Fruit fly (Drosophila melanogaster) whole organism, embryonic: ENCODE data around the gene cv-c.

ENCODE experiments used
- Abd-B ChIP-seq: fragments of 200-800 bp; sonication (Bioruptor generic); optimal IDR thresholded peaks from 2 replicates; lab custom pipeline; 2018; ENCODE audit warnings: missing biosample characterization, mild to moderate bottlenecking, missing genetic modification characterization, moderate library complexity
- CG10565 ChIP-seq: fragments of 200-800 bp; sonication (Bioruptor generic); optimal IDR thresholded peaks from 3 replicates; lab custom pipeline; 2016; ENCODE audit warnings: missing biosample characterization, mild to moderate bottlenecking, missing genetic modification characterization
- CG10979 ChIP-seq: fragments of 200-800 bp; sonication (Bioruptor generic); optimal IDR thresholded peaks from 2 replicates; lab custom pipeline; 2018; ENCODE audit warnings: missing biosample characterization, mild to moderate bottlenecking, missing genetic modification characterization, moderate library complexity
- CG11247 ChIP-seq: fragments of 200-800 bp; sonication (Bioruptor generic); IDR thresholded peaks from 2 replicates; pipeline ENCODE4 v1.3.6; 2022; ENCODE audit warnings: missing biosample characterization, missing genetic modification characterization
- CG11504 ChIP-seq: fragments of 200-800 bp; sonication (Bioruptor generic); optimal IDR thresholded peaks from 3 replicates; lab custom pipeline; 2019; ENCODE audit warnings: missing biosample characterization, mild to moderate bottlenecking, missing genetic modification characterization, moderate library complexity
- CG12071 ChIP-seq: fragments of 200-800 bp; sonication (Bioruptor generic); optimal IDR thresholded peaks from 3 replicates; lab custom pipeline; 2018; ENCODE audit warnings: missing biosample characterization, mild to moderate bottlenecking, missing genetic modification characterization
- CG12769 ChIP-seq: fragments of 200-800 bp; sonication (Bioruptor generic); optimal IDR thresholded peaks from 2 replicates; lab custom pipeline; 2019; ENCODE audit warnings: missing biosample characterization, mild to moderate bottlenecking, missing genetic modification characterization, moderate library complexity
- CG14710 ChIP-seq: fragments of 200-800 bp; sonication (Bioruptor generic); optimal IDR thresholded peaks from 3 replicates; lab custom pipeline; 2019; ENCODE audit warnings: missing biosample characterization, mild to moderate bottlenecking, missing genetic modification characterization, moderate library complexity
- CG1603 ChIP-seq: fragments of 200-800 bp; sonication (Bioruptor generic); optimal IDR thresholded peaks from 2 replicates; lab custom pipeline; 2019; ENCODE audit warnings: missing biosample characterization, mild to moderate bottlenecking, missing genetic modification characterization, moderate library complexity
- CG17328 ChIP-seq: fragments of 200-800 bp; sonication (Bioruptor generic); IDR thresholded peaks from 2 replicates; pipeline ENCODE4 v1.3.6; 2022; ENCODE audit warnings: missing biosample characterization, missing genetic modification characterization
- CG17361 ChIP-seq: fragments of 200-800 bp; sonication (Bioruptor generic); IDR thresholded peaks from 3 replicates; pipeline ENCODE4 v1.3.6; 2022; ENCODE audit warnings: missing biosample characterization, missing genetic modification characterization
- CG18476 ChIP-seq: fragments of 200-800 bp; sonication (Bioruptor generic); optimal IDR thresholded peaks from 2 replicates; lab custom pipeline; 2016; ENCODE audit warnings: missing biosample characterization, mild to moderate bottlenecking, missing genetic modification characterization
- CG18619 ChIP-seq: fragments of 200-800 bp; sonication (Bioruptor generic); optimal IDR thresholded peaks from 3 replicates; lab custom pipeline; 2017; ENCODE audit warnings: missing biosample characterization, mild to moderate bottlenecking, missing genetic modification characterization
- CG2875 ChIP-seq: fragments of 200-800 bp; sonication (Bioruptor generic); optimal IDR thresholded peaks from 2 replicates; lab custom pipeline; 2017; ENCODE audit warnings: missing biosample characterization, mild to moderate bottlenecking, missing genetic modification characterization, missing genetic modification reagents
- CG31441 ChIP-seq: fragments of 200-800 bp; sonication (Bioruptor generic); IDR thresholded peaks from 2 replicates; pipeline ENCODE4 v1.3.6; 2022; ENCODE audit warnings: missing biosample characterization, missing genetic modification characterization
- CG34376 ChIP-seq: fragments of 200-800 bp; sonication (Bioruptor generic); optimal IDR thresholded peaks from 2 replicates; lab custom pipeline; 2018; ENCODE audit warnings: missing biosample characterization, mild to moderate bottlenecking, missing genetic modification characterization
- CG9437 ChIP-seq: fragments of 200-800 bp; sonication (Bioruptor generic); optimal IDR thresholded peaks from 2 replicates; lab custom pipeline; 2018; ENCODE audit warnings: missing biosample characterization, mild to moderate bottlenecking, missing genetic modification characterization
- CoRest ChIP-seq: fragments of 200-800 bp; sonication (Bioruptor generic); optimal IDR thresholded peaks from 3 replicates; lab custom pipeline; 2018; ENCODE audit warnings: missing biosample characterization, mild to moderate bottlenecking, missing genetic modification characterization, moderate library complexity
- ERR ChIP-seq: fragments of 200-800 bp; sonication (Bioruptor generic); optimal IDR thresholded peaks from 2 replicates; lab custom pipeline; 2016; ENCODE audit warnings: missing biosample characterization, missing genetic modification characterization
- Fer1 ChIP-seq: fragments of 200-800 bp; sonication (Bioruptor generic); optimal IDR thresholded peaks from 2 replicates; lab custom pipeline; 2017; ENCODE audit warnings: missing biosample characterization, mild to moderate bottlenecking, missing genetic modification characterization
- GATAe ChIP-seq: fragments of 200-800 bp; sonication (Bioruptor generic); conservative IDR thresholded peaks from 2 replicates; pipeline ENCODE4 v1.3.6; 2022; ENCODE audit warnings: missing biosample characterization, missing genetic modification characterization
- Hsf ChIP-seq: fragments of 200-800 bp; sonication (Bioruptor generic); optimal IDR thresholded peaks from 3 replicates; lab custom pipeline; 2016; ENCODE audit warnings: missing biosample characterization, missing genetic modification characterization
- NK7.1 ChIP-seq: fragments of 200-800 bp; sonication (Bioruptor generic); optimal IDR thresholded peaks from 3 replicates; lab custom pipeline; 2016; ENCODE audit warnings: missing biosample characterization, missing genetic modification characterization
- Nf-YA ChIP-seq: fragments of 200-800 bp; sonication (Bioruptor generic); IDR thresholded peaks from 2 replicates; pipeline ENCODE4 v1.3.6; 2022; ENCODE audit warnings: missing biosample characterization, missing genetic modification characterization
- NfI ChIP-seq: fragments of 200-800 bp; sonication (Bioruptor generic); optimal IDR thresholded peaks from 3 replicates; lab custom pipeline; 2018; ENCODE audit warnings: missing biosample characterization, mild to moderate bottlenecking, missing genetic modification characterization, moderate library complexity
- Ssrp ChIP-seq: fragments of 200-800 bp; sonication (Bioruptor generic); optimal IDR thresholded peaks from 2 replicates; lab custom pipeline; 2018; ENCODE audit warnings: missing biosample characterization, mild to moderate bottlenecking, missing genetic modification characterization, moderate library complexity
- Xrp1 ChIP-seq: fragments of 200-800 bp; sonication (Bioruptor generic); IDR thresholded peaks from 2 replicates; pipeline ENCODE4 v1.3.6; 2022; ENCODE audit warnings: missing biosample characterization, missing genetic modification characterization
- YL-1 ChIP-seq: fragments of 200-800 bp; sonication (Bioruptor generic); optimal IDR thresholded peaks from 3 replicates; lab custom pipeline; 2017; ENCODE audit warnings: missing biosample characterization, mild to moderate bottlenecking, missing genetic modification characterization
- az2 ChIP-seq: fragments of 200-800 bp; sonication (Bioruptor generic); optimal IDR thresholded peaks from 3 replicates; lab custom pipeline; 2016; ENCODE audit warnings: missing biosample characterization, missing genetic modification characterization
- bcd ChIP-seq: fragments of 200-800 bp; sonication (Bioruptor generic); optimal IDR thresholded peaks from 2 replicates; lab custom pipeline; 2017; ENCODE audit warnings: missing biosample characterization, mild to moderate bottlenecking, missing genetic modification characterization
- ci ChIP-seq: fragments of 200-800 bp; sonication (Bioruptor generic); IDR thresholded peaks from 3 replicates; pipeline ENCODE4 v1.3.6; 2022; ENCODE audit warnings: missing biosample characterization, missing genetic modification characterization
- danr ChIP-seq: fragments of 200-800 bp; sonication (Bioruptor generic); IDR thresholded peaks from 2 replicates; pipeline ENCODE4 v1.3.6; 2022; ENCODE audit warnings: missing biosample characterization, missing genetic modification characterization
- en ChIP-seq: fragments of 200-800 bp; sonication (Bioruptor generic); optimal IDR thresholded peaks from 2 replicates; lab custom pipeline; 2016; ENCODE audit warnings: missing biosample characterization, missing genetic modification characterization
- fd96Cb ChIP-seq: fragments of 200-800 bp; sonication (Bioruptor generic); optimal IDR thresholded peaks from 2 replicates; lab custom pipeline; 2018; ENCODE audit warnings: missing biosample characterization, mild to moderate bottlenecking, missing genetic modification characterization, moderate library complexity
- fru ChIP-seq: fragments of >200 bp; optimal IDR thresholded peaks from 2 replicates; lab custom pipeline; 2017
- lilli ChIP-seq: fragments of 200-800 bp; sonication (Bioruptor generic); optimal IDR thresholded peaks from 3 replicates; lab custom pipeline; 2016; ENCODE audit warnings: missing biosample characterization, missing genetic modification characterization
- lola ChIP-seq, 3 experiments: fragments of >200 bp in 2 of 3; fragments of 200-800 bp in 1 of 3; sonication (Bioruptor generic) in 1 of 3; optimal IDR thresholded peaks; 2 replicates each; lab custom pipeline; 2017 to 2019; ENCODE audit warnings: missing biosample characterization in 3 of 3, missing genetic modification characterization in 3 of 3, mild to moderate bottlenecking in 1 of 3, moderate library complexity in 1 of 3
- mirr ChIP-seq: fragments of 200-800 bp; sonication (Bioruptor generic); optimal IDR thresholded peaks from 3 replicates; lab custom pipeline; 2018; ENCODE audit warnings: missing biosample characterization, mild to moderate bottlenecking, missing genetic modification characterization
- nmo ChIP-seq: fragments of 200-800 bp; sonication (Bioruptor generic); optimal IDR thresholded peaks from 2 replicates; lab custom pipeline; 2018; ENCODE audit warnings: missing biosample characterization, mild to moderate bottlenecking, missing genetic modification characterization, moderate library complexity
- odd ChIP-seq: fragments of 200-800 bp; sonication (Bioruptor generic); optimal IDR thresholded peaks from 2 replicates; lab custom pipeline; 2017; ENCODE audit warnings: missing biosample characterization, mild to moderate bottlenecking, missing genetic modification characterization
- org-1 ChIP-seq: fragments of 200-800 bp; sonication (Bioruptor generic); optimal IDR thresholded peaks from 2 replicates; lab custom pipeline; 2017; ENCODE audit warnings: missing biosample characterization, missing genetic modification characterization
- pho ChIP-seq: fragments of 200-800 bp; sonication (Bioruptor generic); optimal IDR thresholded peaks from 2 replicates; lab custom pipeline; 2016; ENCODE audit warnings: missing biosample characterization, missing genetic modification characterization
- phol ChIP-seq: fragments of 200-800 bp; sonication (Bioruptor generic); optimal IDR thresholded peaks from 3 replicates; lab custom pipeline; 2018; ENCODE audit warnings: missing biosample characterization, mild to moderate bottlenecking, missing genetic modification characterization, moderate library complexity
- ro ChIP-seq: fragments of 200-800 bp; sonication (Bioruptor generic); IDR thresholded peaks from 2 replicates; pipeline ENCODE4 v1.3.6; 2022; ENCODE audit warnings: missing biosample characterization, missing genetic modification characterization
- salm ChIP-seq: fragments of 200-800 bp; sonication (Bioruptor generic); optimal IDR thresholded peaks from 2 replicates; lab custom pipeline; 2018; ENCODE audit warnings: missing biosample characterization, mild to moderate bottlenecking, missing genetic modification characterization
- scrt ChIP-seq: fragments of 200-800 bp; sonication (Bioruptor generic); optimal IDR thresholded peaks from 2 replicates; lab custom pipeline; 2018; ENCODE audit warnings: missing biosample characterization, mild to moderate bottlenecking, missing genetic modification characterization, moderate library complexity
- slbo ChIP-seq: fragments of 200-800 bp; sonication (Bioruptor generic); IDR thresholded peaks from 2 replicates; pipeline ENCODE4 v1.3.6; 2022; ENCODE audit warnings: missing biosample characterization, missing genetic modification characterization
- tap ChIP-seq: fragments of 200-800 bp; optimal IDR thresholded peaks from 3 replicates; lab custom pipeline; 2019; ENCODE audit warnings: missing biosample characterization, mild to moderate bottlenecking, missing genetic modification characterization, moderate library complexity
- unpg ChIP-seq: fragments of 200-800 bp; sonication (Bioruptor generic); optimal IDR thresholded peaks from 3 replicates; lab custom pipeline; 2018; ENCODE audit warnings: missing biosample characterization, mild to moderate bottlenecking, missing genetic modification characterization, moderate library complexity
- z ChIP-seq: fragments of 200-800 bp; sonication (Bioruptor generic); IDR thresholded peaks from 3 replicates; pipeline ENCODE4 v1.3.6; 2022; ENCODE audit warnings: missing biosample characterization, missing genetic modification characterization
- zen2 ChIP-seq: fragments of 200-800 bp; sonication (Bioruptor generic); IDR thresholded peaks from 3 replicates; pipeline ENCODE4 v1.3.6; 2022; ENCODE audit warnings: missing biosample characterization, missing genetic modification characterization; ENCODE audit not compliant: partially characterized antibody

cv-c gene

dm6 chr3R:14351418-14351817, 130.1 kb downstream of the cv-c start (continued):
- no peak for TF ChIP-seq Nf-YA (GFP tag; lab: Robert Waterston, UW)
- no peak for TF ChIP-seq z
- TF ChIP-seq CG31441 (GFP tag; lab: Robert Waterston, UW), result peak; percentile 51; the same call in 1 of the 2 replicates
- no peak for TF ChIP-seq mirr (GFP tag; lab: Kevin White, UChicago)
- TF ChIP-seq danr (GFP tag; lab: Robert Waterston, UW), result no peak
- peak; percentile 34 for TF ChIP-seq unpg (GFP tag; lab: Kevin White, UChicago)
- peak; percentile 30 for TF ChIP-seq odd (GFP tag; lab: Kevin White, UChicago)
- TF ChIP-seq GATAe (GFP tag; lab: Robert Waterston, UW), result no peak
- TF ChIP-seq YL-1 (GFP tag; lab: Kevin White, UChicago), result no peak
- TF ChIP-seq CG10565 (GFP tag; lab: Kevin White, UChicago), result no peak
- TF ChIP-seq pho, result peak; percentile 27
- TF ChIP-seq lola (GFP tag; optimal IDR thresholded peaks at IDR 0.05; lab: Kevin White, UChicago), result peak in 1 of 3 experiments; percentile 10
- no peak for TF ChIP-seq CG1603
- peak; percentile 22 for TF ChIP-seq Ssrp (tag; lab: Kevin White, UChicago)
- TF ChIP-seq CG18476, result peak; percentile 8
- peak; percentile 27 for TF ChIP-seq Hsf (GFP tag; lab: Kevin White, UChicago)
- peak; percentile 20 for TF ChIP-seq bcd (GFP tag; lab: Kevin White, UChicago)
- peak; percentile 38 for TF ChIP-seq CG18619 (GFP tag; lab: Kevin White, UChicago)
- no peak for TF ChIP-seq salm (tag; lab: Kevin White, UChicago)
- no peak for TF ChIP-seq ro
- TF ChIP-seq fru (lab: Kevin White, UChicago), result no peak
- TF ChIP-seq en (GFP tag; lab: Kevin White, UChicago), result no peak
- no peak for TF ChIP-seq CG2875 (GFP tag; lab: Kevin White, UChicago)
- peak; percentile 16 for TF ChIP-seq CG14710 (tag; lab: Kevin White, UChicago)
- TF ChIP-seq ERR (GFP tag; lab: Kevin White, UChicago), result no peak
- TF ChIP-seq Fer1, result peak; percentile 57
- peak; percentile 15 for TF ChIP-seq NfI (GFP tag; lab: Kevin White, UChicago)
- no peak for TF ChIP-seq ci
- TF ChIP-seq slbo (GFP tag; lab: Robert Waterston, UW), result peak; percentile 17; the same call in 1 of the 2 replicates
- TF ChIP-seq org-1, result no peak
- peak; percentile 43 for TF ChIP-seq nmo (GFP tag; lab: Kevin White, UChicago)
- TF ChIP-seq CG12071 (GFP tag; lab: Kevin White, UChicago), result peak; percentile 13
- peak; percentile 69 for TF ChIP-seq CG11504
- TF ChIP-seq CG11247 (GFP tag; lab: Robert Waterston, UW), result no peak
- TF ChIP-seq CoRest (tag; lab: Kevin White, UChicago), result peak; percentile 29
- peak; percentile 21 for TF ChIP-seq tap (tag; lab: Kevin White, UChicago)
- peak; percentile 23 for TF ChIP-seq NK7.1 (GFP tag; lab: Kevin White, UChicago)
- TF ChIP-seq lilli (GFP tag; lab: Kevin White, UChicago), result peak; percentile 47
- TF ChIP-seq CG17361, result peak; percentile 54; the same call in 2 of the 3 replicates
- TF ChIP-seq CG34376 (GFP tag; lab: Kevin White, UChicago), result no peak
- TF ChIP-seq scrt (GFP tag; lab: Kevin White, UChicago), result peak; percentile 9
- peak; percentile 20 for TF ChIP-seq CG12769
- peak; percentile 32 for TF ChIP-seq fd96Cb (tag; lab: Kevin White, UChicago)
- peak; percentile 42 for TF ChIP-seq phol
- TF ChIP-seq az2 (GFP tag; lab: Kevin White, UChicago), result peak; percentile 11
- TF ChIP-seq CG10979 (tag; lab: Kevin White, UChicago), result peak; percentile 39
- TF ChIP-seq CG17328 (GFP tag; lab: Robert Waterston, UW), result 0 out of 2 replicates have a peak, but pooled peaks have one; percentile 9
- TF ChIP-seq Abd-B (GFP tag; lab: Kevin White, UChicago), result no peak
- TF ChIP-seq zen2 (GFP tag; lab: Robert Waterston, UW), result no peak
- peak; percentile 9; the same call in 1 of the 2 replicates for TF ChIP-seq Xrp1 (GFP tag; lab: Robert Waterston, UW)
- peak; percentile 9 for TF ChIP-seq CG9437 (GFP tag; lab: Kevin White, UChicago)
